Worm (Caenorhabditis elegans): ENCODE measurements around the gene T19D12.9.

DNA sequence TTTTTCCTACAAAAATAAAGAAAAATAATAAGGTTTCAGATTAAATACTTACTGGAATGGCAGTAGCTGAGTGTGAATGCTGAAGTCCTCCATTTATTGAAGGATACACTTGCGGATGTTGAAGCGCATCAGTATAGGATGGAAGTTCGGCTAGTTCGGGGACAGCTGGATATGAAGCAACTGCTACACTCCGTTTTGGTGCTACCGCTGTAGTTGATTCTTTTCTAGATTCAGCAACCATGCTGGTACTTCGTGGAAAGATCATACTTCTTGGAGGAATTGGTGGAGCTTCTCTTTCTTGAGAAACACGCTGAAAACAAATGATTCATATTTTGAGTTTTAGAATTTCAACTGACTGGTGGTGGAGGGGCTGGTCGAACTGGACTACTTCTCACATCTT is 45.6 kb downstream of the T19D12.9 start:
- no peak for TF ChIP-seq nhr-12 (tag; optimal IDR thresholded peaks at IDR 0.05)
- TF ChIP-seq ztf-11 (tag; optimal IDR thresholded peaks at IDR 0.05) = no peak
- no peak for TF ChIP-seq lin-13 (GFP tag; optimal IDR thresholded peaks at IDR 0.05)
- no peak for TF ChIP-seq crh-2 (tag; optimal IDR thresholded peaks at IDR 0.05)
- no peak for TF ChIP-seq nhr-25 (tag; optimal IDR thresholded peaks at IDR 0.05)
- TF ChIP-seq nhr-11 (tag; optimal IDR thresholded peaks at IDR 0.05) = no peak
- TF ChIP-seq ceh-82 (tag; optimal IDR thresholded peaks at IDR 0.05) = no peak
- TF ChIP-seq snpc-4 (tag; optimal IDR thresholded peaks at IDR 0.05) = no peak
- TF ChIP-seq unc-39 (tag; optimal IDR thresholded peaks at IDR 0.05) = no peak
- TF ChIP-seq ztf-1 (GFP tag; conservative IDR thresholded peaks at IDR 0.05) = no peak

All from whole organism, L2 larva.